Fruit fly (Drosophila melanogaster) whole organism, wandering third instar larva: ENCODE measurements around the gene CG17344.

Source experiments
- CG9705 ChIP-seq: fragments of 200-800 bp; sonication (Bioruptor generic); optimal IDR thresholded peaks from 2 replicates; lab custom pipeline; 2018; ENCODE audit warnings: missing biosample characterization, mild to moderate bottlenecking, missing genetic modification characterization
- Dif ChIP-seq: fragments of 200-275, 200-300 bp; sonication (Bioruptor generic); optimal IDR thresholded peaks from 2 replicates; lab custom pipeline; 2018; ENCODE audit warnings: missing biosample characterization, missing genetic modification characterization; ENCODE audit not compliant: partially characterized antibody
- GATAd ChIP-seq: sonication (Bioruptor generic); optimal IDR thresholded peaks from 2 replicates; lab custom pipeline; 2016; ENCODE audit warnings: missing biosample characterization, missing genetic modification characterization
- HLH106 ChIP-seq: fragments of 200-800 bp; optimal IDR thresholded peaks from 3 replicates; lab custom pipeline; 2019; ENCODE audit warnings: missing biosample characterization, mild to moderate bottlenecking, missing genetic modification characterization, moderate library complexity
- Hnf4 ChIP-seq: fragments of 200-800 bp; sonication (Bioruptor generic); optimal IDR thresholded peaks from 2 replicates; lab custom pipeline; 2016; ENCODE audit warnings: missing biosample characterization, mild to moderate bottlenecking, missing genetic modification characterization
- Hr78 ChIP-seq: fragments of >200 bp; optimal IDR thresholded peaks from 2 replicates; lab custom pipeline; 2017; ENCODE audit warnings: missing biosample characterization, missing genetic modification characterization
- Mio ChIP-seq: sonication (Bioruptor generic); optimal IDR thresholded peaks from 2 replicates; lab custom pipeline; 2016; ENCODE audit warnings: missing biosample characterization, missing genetic modification characterization
- Myc ChIP-seq: fragments of >200 bp; optimal IDR thresholded peaks from 2 replicates; lab custom pipeline; 2017
- OdsH ChIP-seq: fragments of 200-800 bp; sonication (Bioruptor generic); optimal IDR thresholded peaks from 2 replicates; lab custom pipeline; 2016; ENCODE audit warnings: missing biosample characterization, mild to moderate bottlenecking, missing genetic modification characterization
- Rel ChIP-seq, 2 experiments: fragments of 200-800 bp; sonication (Bioruptor generic) in 1 of 2; optimal IDR thresholded peaks; 2 replicates in 1 of 2; 3 replicates in 1 of 2; lab custom pipeline; 2016 to 2019; ENCODE audit warnings: mild to moderate bottlenecking in 2 of 2, missing biosample characterization in 2 of 2, missing genetic modification characterization in 2 of 2, moderate library complexity in 1 of 2
- Vsx2 ChIP-seq: fragments of 200-300, 225-300 bp; sonication (Bioruptor generic); optimal IDR thresholded peaks from 2 replicates; lab custom pipeline; 2018; ENCODE audit warnings: missing biosample characterization, missing genetic modification characterization; ENCODE audit not compliant: partially characterized antibody
- br ChIP-seq: fragments of 200-800 bp; sonication (Bioruptor generic); optimal IDR thresholded peaks from 2 replicates; lab custom pipeline; 2016; ENCODE audit warnings: missing biosample characterization, missing genetic modification characterization
- brk ChIP-seq: fragments of 200-800 bp; sonication (Bioruptor generic); optimal IDR thresholded peaks from 2 replicates; lab custom pipeline; 2016; ENCODE audit warnings: missing biosample characterization, mild to moderate bottlenecking, missing genetic modification characterization
- dl ChIP-seq, 2 experiments: fragments of 175-275, 200-275 bp in 1 of 2; fragments of 200-275 bp in 1 of 2; sonication (Bioruptor generic); optimal IDR thresholded peaks; lab custom pipeline; 2018; ENCODE audit warnings: mild to moderate bottlenecking in 2 of 2, missing biosample characterization in 2 of 2, missing genetic modification characterization in 2 of 2, moderate library complexity in 2 of 2; ENCODE audit not compliant: partially characterized antibody in 2 of 2, insufficient read depth in 1 of 2
- dmrt93B ChIP-seq: fragments of 200-800 bp; sonication (Bioruptor generic); optimal IDR thresholded peaks from 2 replicates; lab custom pipeline; 2018; ENCODE audit warnings: missing biosample characterization, mild to moderate bottlenecking, missing genetic modification characterization
- dsf ChIP-seq: sonication (Bioruptor generic); optimal IDR thresholded peaks from 2 replicates; lab custom pipeline; 2016; ENCODE audit warnings: missing biosample characterization, missing genetic modification characterization, borderline replicate concordance
- ey ChIP-seq: fragments of 200-800 bp; sonication (Bioruptor generic); optimal IDR thresholded peaks from 2 replicates; lab custom pipeline; 2016; ENCODE audit warnings: missing biosample characterization, missing genetic modification characterization
- foxo ChIP-seq, 2 experiments: fragments of 200-800 bp; sonication (Bioruptor generic); optimal IDR thresholded peaks; 2 replicates in 1 of 2; 3 replicates in 1 of 2; lab custom pipeline; 2016 to 2017; ENCODE audit warnings: missing biosample characterization in 2 of 2, missing genetic modification characterization in 2 of 2
- fru ChIP-seq: fragments of 200-800 bp; sonication (Bioruptor generic); optimal IDR thresholded peaks from 3 replicates; lab custom pipeline; 2016; ENCODE audit warnings: missing biosample characterization, mild to moderate bottlenecking, missing genetic modification characterization
- h ChIP-seq: fragments of 200-800 bp; sonication (Bioruptor generic); optimal IDR thresholded peaks from 3 replicates; lab custom pipeline; 2016; ENCODE audit warnings: missing biosample characterization, mild to moderate bottlenecking, missing genetic modification characterization
- jim ChIP-seq: fragments of 175-275, 200-325 bp; sonication (Bioruptor generic); optimal IDR thresholded peaks from 2 replicates; lab custom pipeline; 2016; ENCODE audit warnings: missing biosample characterization, mild to moderate bottlenecking, missing genetic modification characterization
- lola ChIP-seq: fragments of >200 bp; optimal IDR thresholded peaks from 2 replicates; lab custom pipeline; 2017; ENCODE audit warnings: missing biosample characterization, missing genetic modification characterization
- rgr ChIP-seq: fragments of 200-800 bp; sonication (Bioruptor generic); optimal IDR thresholded peaks from 3 replicates; lab custom pipeline; 2016; ENCODE audit warnings: missing biosample characterization, mild to moderate bottlenecking, missing genetic modification characterization
- sage ChIP-seq: fragments of 200-800 bp; sonication (Bioruptor generic); optimal IDR thresholded peaks from 2 replicates; lab custom pipeline; 2016; ENCODE audit warnings: missing biosample characterization, mild to moderate bottlenecking, missing genetic modification characterization
- sv ChIP-seq: fragments of 200-800 bp; sonication (Bioruptor generic); optimal IDR thresholded peaks from 3 replicates; lab custom pipeline; 2016; ENCODE audit warnings: missing biosample characterization, missing genetic modification characterization
- tai ChIP-seq: sonication (Bioruptor generic); optimal IDR thresholded peaks from 2 replicates; lab custom pipeline; 2016; ENCODE audit warnings: missing biosample characterization, missing genetic modification characterization
- woc ChIP-seq: sonication (Bioruptor generic); optimal IDR thresholded peaks from 2 replicates; lab custom pipeline; 2016; ENCODE audit warnings: missing biosample characterization, mild to moderate bottlenecking, missing genetic modification characterization

Gene CG17344

DNA sequence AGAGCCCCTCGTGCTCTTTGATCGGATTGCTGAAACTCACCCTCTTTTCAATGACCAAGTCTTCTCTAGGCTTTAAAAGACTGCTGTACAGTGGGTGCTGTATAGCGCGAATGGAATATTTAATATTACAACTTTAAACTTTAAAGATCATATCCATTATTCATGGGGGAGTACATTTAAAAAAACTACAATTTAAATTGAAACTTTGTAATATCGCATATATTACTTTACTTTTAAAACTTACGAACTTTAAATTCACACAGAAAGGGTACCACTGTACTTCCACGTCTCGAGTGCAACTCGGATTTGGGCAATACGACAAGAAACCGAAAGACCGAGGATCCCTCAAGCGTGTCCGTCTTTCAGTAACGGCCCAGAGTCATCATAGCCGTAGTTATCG lies 42.9 kb upstream of the CG17344 start, which contains the start of gene Phlpp:
TSS of gene Phlpp (plus strand) at position 214 of the 400 bp plus-strand sequence.
- TF ChIP-seq fru (GFP tag; lab: Kevin White, UChicago), result no peak
- peak; percentile 17 for TF ChIP-seq ey
- no peak for TF ChIP-seq Vsx2
- no peak for TF ChIP-seq jim (GFP tag; lab: Kevin White, UChicago)
- TF ChIP-seq brk (GFP tag; lab: Kevin White, UChicago), result no peak

DNA sequence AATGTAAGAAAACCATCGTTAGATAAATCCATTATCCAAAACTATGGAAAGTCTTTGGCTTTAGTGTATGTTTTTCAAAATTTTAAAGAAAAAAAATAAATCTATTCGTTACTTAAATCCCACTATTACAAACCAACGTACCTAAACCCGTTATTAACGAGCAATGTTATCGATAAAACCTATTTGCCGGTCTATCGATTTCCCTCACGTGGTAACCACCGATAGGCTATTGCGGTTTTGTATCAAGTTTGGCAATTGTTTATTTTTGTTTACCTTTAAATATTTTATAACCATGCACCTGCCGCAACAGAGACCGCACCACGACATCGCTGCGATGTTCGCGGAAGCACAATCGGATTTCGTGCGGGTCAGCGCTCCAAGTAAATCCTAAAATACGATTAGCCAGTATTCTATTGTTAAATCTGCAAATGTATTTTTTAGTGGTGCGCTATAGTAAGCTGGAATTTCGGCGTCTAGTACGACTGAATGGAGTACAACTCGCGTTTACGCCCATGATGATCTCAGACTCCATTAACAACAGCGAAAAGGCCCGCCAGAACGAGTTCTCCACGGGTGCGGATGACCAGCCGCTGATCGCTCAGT lies 38.7 kb upstream of the CG17344 start, which contains the start of gene Dus4:
TSS of gene Dus4 (plus strand) at position 206 of the 603 bp plus-strand sequence.
- peak; percentile 36 for TF ChIP-seq Myc (lab: Kevin White, UChicago)
- no peak for TF ChIP-seq dmrt93B (GFP tag; lab: Kevin White, UChicago)
- TF ChIP-seq Mio, result no peak

DNA sequence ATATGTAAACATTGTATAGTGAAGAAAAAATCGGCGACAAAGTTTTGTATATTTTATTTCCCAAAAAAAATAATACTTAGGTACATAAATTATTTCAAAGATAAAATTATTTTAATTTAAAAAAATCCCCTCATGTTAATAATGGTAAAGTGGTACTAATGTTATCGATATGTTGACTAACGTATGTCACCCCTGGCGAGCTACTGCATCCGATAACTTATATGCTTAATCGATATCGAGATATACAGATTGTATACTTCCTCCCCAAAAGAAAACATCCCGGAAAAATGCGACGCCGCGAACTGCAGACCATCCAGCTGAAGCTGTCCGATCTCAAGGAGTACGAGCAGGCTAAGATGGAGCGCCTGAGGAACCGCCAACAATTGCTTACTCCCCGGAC lies 37.1 kb upstream of the CG17344 start, which contains the start of gene CG17343:
TSS of gene CG17343 (plus strand) at position 224 of the 400 bp plus-strand sequence.
- TF ChIP-seq sage (GFP tag; lab: Kevin White, UChicago) (no peak), Rel (GFP tag; optimal IDR thresholded peaks at IDR 0.05; lab: Kevin White, UChicago) (no peak), Rel (tag; optimal IDR thresholded peaks at IDR 0.05; lab: Kevin White, UChicago) (peak; percentile 90)

- TF ChIP-seq Hr78 (GFP tag; lab: Kevin White, UChicago), result no peak
- TF ChIP-seq ey, result no peak
- TF ChIP-seq dmrt93B (GFP tag; lab: Kevin White, UChicago), result no peak
- no peak for TF ChIP-seq tai (GFP tag; lab: Kevin White, UChicago)
- TF ChIP-seq Hnf4 (GFP tag; lab: Kevin White, UChicago), result no peak
- no peak for TF ChIP-seq rgr (GFP tag; lab: Kevin White, UChicago)
- TF ChIP-seq dsf (GFP tag; lab: Kevin White, UChicago), result no peak
- TF ChIP-seq lola (GFP tag; lab: Kevin White, UChicago), result no peak
- TF ChIP-seq sv (GFP tag; lab: Kevin White, UChicago), result no peak
- TF ChIP-seq h (GFP tag; lab: Kevin White, UChicago), result no peak
- TF ChIP-seq Rel (GFP tag; optimal IDR thresholded peaks at IDR 0.05; lab: Kevin White, UChicago), result no peak
- no peak for TF ChIP-seq Rel (tag; optimal IDR thresholded peaks at IDR 0.05; lab: Kevin White, UChicago)
- no peak for TF ChIP-seq Dif (GFP tag; lab: Kevin White, UChicago)
These were observed 33.5 kb upstream of the CG17344 start for dm6 chr2L:19068393-19068792.

- TF ChIP-seq dmrt93B (GFP tag; lab: Kevin White, UChicago), result no peak
- TF ChIP-seq woc (GFP tag; lab: Kevin White, UChicago), result peak; percentile 45
- no peak for TF ChIP-seq HLH106 (tag; lab: Kevin White, UChicago)
- TF ChIP-seq, all 38 proteins: peak for 1
These were observed 32.2 kb upstream of the CG17344 start, which contains the start of gene CG10702 for dm6 chr2L:19069548-19070145. Gene CG10702 (minus strand): TSS chr2L:19069851.

DNA sequence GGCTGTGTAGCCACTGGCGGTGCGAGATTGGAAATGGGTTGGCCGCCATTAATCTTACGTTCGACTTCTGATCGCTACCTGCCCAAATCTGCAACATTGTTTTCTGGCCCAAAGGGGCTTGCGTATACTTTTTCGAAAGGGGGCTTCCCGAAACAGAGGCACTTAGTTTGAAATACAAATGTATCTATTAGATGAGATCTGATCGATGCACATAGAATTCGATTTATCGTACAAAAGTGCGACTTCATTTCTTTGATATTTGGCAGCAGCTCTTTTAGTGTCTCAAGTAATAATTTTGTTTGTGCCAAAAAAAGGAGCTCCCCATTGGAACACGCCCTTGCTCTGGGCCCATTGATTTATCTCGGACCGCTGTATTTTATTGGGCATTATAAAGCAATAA lies 30.1 kb upstream of the CG17344 start:
- TF ChIP-seq dmrt93B (GFP tag; lab: Kevin White, UChicago) (peak; percentile 14), ey (peak; percentile 29), Vsx2 (no peak), woc (GFP tag; lab: Kevin White, UChicago) (peak; percentile 73), HLH106 (tag; lab: Kevin White, UChicago) (peak; percentile 62), OdsH (GFP tag; lab: Kevin White, UChicago) (peak; percentile 12), CG9705 (GFP tag; lab: Kevin White, UChicago) (no peak), br (peak; percentile 29), h (GFP tag; lab: Kevin White, UChicago) (peak; percentile 42), foxo (GFP tag; optimal IDR thresholded peaks at IDR 0.05; lab: Kevin White, UChicago) (peak in 1 of 2 experiments; percentile 39), jim (GFP tag; lab: Kevin White, UChicago) (no peak), Hnf4 (GFP tag; lab: Kevin White, UChicago) (no peak), fru (GFP tag; lab: Kevin White, UChicago) (peak; percentile 31), GATAd (GFP tag; lab: Kevin White, UChicago) (no peak), dl (GFP tag; optimal IDR thresholded peaks at IDR 0.05; lab: Kevin White, UChicago; ENCODE audit: insufficient read depth in 1 of 2, partially characterized antibody in 2 of 2) (no peak), Rel (GFP tag; optimal IDR thresholded peaks at IDR 0.05; lab: Kevin White, UChicago) (no peak), Rel (tag; optimal IDR thresholded peaks at IDR 0.05; lab: Kevin White, UChicago) (no peak), Myc (lab: Kevin White, UChicago) (no peak)
